Fruit fly (Drosophila melanogaster) Kc167 (cell line): ENCODE results near the gene Calr.

Experiments
- Myc ChIP-seq: fragments of >200 bp; optimal IDR thresholded peaks from 2 replicates; lab custom pipeline; 2017; ENCODE audit warnings: missing external identifiers
- Sin3A ChIP-seq: fragments of >200 bp; optimal IDR thresholded peaks from 2 replicates; lab custom pipeline; 2018; ENCODE audit warnings: missing external identifiers
- h ChIP-seq: fragments of >200 bp; optimal IDR thresholded peaks from 3 replicates; lab custom pipeline; 2018; ENCODE audit warnings: missing external identifiers
- insv ChIP-seq: fragments of >200 bp; optimal IDR thresholded peaks from 3 replicates; lab custom pipeline; 2018; ENCODE audit warnings: missing external identifiers
- psq ChIP-seq: fragments of >200 bp; optimal IDR thresholded peaks from 2 replicates; lab custom pipeline; 2017; ENCODE audit warnings: missing external identifiers
- ttk ChIP-seq: sonication (Bioruptor generic); optimal IDR thresholded peaks from 2 replicates; lab custom pipeline; 2017; ENCODE audit warnings: missing external identifiers

The Calr gene

dm6 chr3R:9637361-9637760 lies 6.7 kb upstream of the Calr start, which contains the start of gene Scm:
Scm (minus strand) TSS chr3R:9637611.
- TF ChIP-seq insv (lab: Kevin White, UChicago) (no peak), Myc (lab: Kevin White, UChicago) (no peak)

dm6 chr3R:9632110-9632921 lies 1.7 kb upstream of the Calr start:
- TF ChIP-seq psq (lab: Kevin White, UChicago): no peak
- no peak for TF ChIP-seq Sin3A (lab: Kevin White, UChicago)
- TF ChIP-seq Myc (lab: Kevin White, UChicago): no peak
- no peak for TF ChIP-seq insv (lab: Kevin White, UChicago)
- no peak for TF ChIP-seq ttk (lab: Kevin White, UChicago)
- TF ChIP-seq h: no peak

- no peak for TF ChIP-seq Myc (lab: Kevin White, UChicago)
- TF ChIP-seq h: no peak
- TF ChIP-seq insv (lab: Kevin White, UChicago): no peak
- no peak for TF ChIP-seq ttk (lab: Kevin White, UChicago)
- TF ChIP-seq psq (lab: Kevin White, UChicago): no peak
- no peak for TF ChIP-seq Sin3A (lab: Kevin White, UChicago)
Observed at dm6 chr3R:9631564-9631963, 913 bp upstream of the Calr start, which contains the start of gene SpdS. SpdS (plus strand) TSS chr3R:9631641.

- TF ChIP-seq ttk (lab: Kevin White, UChicago): no peak
- no peak for TF ChIP-seq h
- TF ChIP-seq insv (lab: Kevin White, UChicago): no peak
- no peak for TF ChIP-seq psq (lab: Kevin White, UChicago)
- no peak for TF ChIP-seq Sin3A (lab: Kevin White, UChicago)
- no peak for TF ChIP-seq Myc (lab: Kevin White, UChicago)
Observed at dm6 chr3R:9630053-9630632, 508 bp downstream of the Calr start.

- no peak for TF ChIP-seq Sin3A (lab: Kevin White, UChicago)
- no peak for TF ChIP-seq ttk (lab: Kevin White, UChicago)
- TF ChIP-seq psq (lab: Kevin White, UChicago): no peak
- no peak for TF ChIP-seq Myc (lab: Kevin White, UChicago)
- no peak for TF ChIP-seq h
- TF ChIP-seq insv (lab: Kevin White, UChicago): no peak
Observed at dm6 chr3R:9628607-9629006, 2.0 kb downstream of the Calr start.

- TF ChIP-seq h (no peak), ttk (lab: Kevin White, UChicago) (no peak), Myc (lab: Kevin White, UChicago) (no peak), psq (lab: Kevin White, UChicago) (no peak), Sin3A (lab: Kevin White, UChicago) (no peak), insv (lab: Kevin White, UChicago) (no peak)
Observed at dm6 chr3R:9628036-9628435, 2.6 kb downstream of the Calr start.

dm6 chr3R:9626880-9627401 lies 3.7 kb downstream of the Calr start, which contains the start of the genes CG9427 and CG8319:
CG9427 (minus strand) TSS chr3R:9626930.
CG8319 (plus strand) TSS chr3R:9627321.
- TF ChIP-seq Myc (lab: Kevin White, UChicago) (no peak), h (no peak), psq (lab: Kevin White, UChicago) (no peak), Sin3A (lab: Kevin White, UChicago) (no peak)

- TF ChIP-seq Myc (lab: Kevin White, UChicago): no peak
- no peak for TF ChIP-seq Sin3A (lab: Kevin White, UChicago)
- TF ChIP-seq h: no peak
- no peak for TF ChIP-seq ttk (lab: Kevin White, UChicago)
- no peak for TF ChIP-seq psq (lab: Kevin White, UChicago)
- TF ChIP-seq insv (lab: Kevin White, UChicago): no peak
Observed at dm6 chr3R:9626266-9626665, 4.4 kb downstream of the Calr start.

dm6 chr3R:9625443-9625842 lies 5.2 kb downstream of the Calr start:
- no peak for TF ChIP-seq Sin3A (lab: Kevin White, UChicago)
- no peak for TF ChIP-seq h
- no peak for TF ChIP-seq insv (lab: Kevin White, UChicago)
- no peak for TF ChIP-seq psq (lab: Kevin White, UChicago)
- no peak for TF ChIP-seq ttk (lab: Kevin White, UChicago)
- no peak for TF ChIP-seq Myc (lab: Kevin White, UChicago)

dm6 chr3R:9620278-9620677 lies 10.4 kb downstream of the Calr start:
- TF ChIP-seq insv (lab: Kevin White, UChicago): no peak
- no peak for TF ChIP-seq psq (lab: Kevin White, UChicago)
- no peak for TF ChIP-seq ttk (lab: Kevin White, UChicago)

dm6 chr3R:9618331-9618730 lies 12.3 kb downstream of the Calr start:
- TF ChIP-seq ttk (lab: Kevin White, UChicago): no peak
- no peak for TF ChIP-seq psq (lab: Kevin White, UChicago)
- TF ChIP-seq Sin3A (lab: Kevin White, UChicago): no peak
- TF ChIP-seq h: no peak
- no peak for TF ChIP-seq Myc (lab: Kevin White, UChicago)
- no peak for TF ChIP-seq insv (lab: Kevin White, UChicago)

dm6 chr3R:9613124-9613523 lies 17.5 kb downstream of the Calr start:
- TF ChIP-seq Myc (lab: Kevin White, UChicago) (no peak), h (no peak), ttk (lab: Kevin White, UChicago) (no peak), Sin3A (lab: Kevin White, UChicago) (no peak), psq (lab: Kevin White, UChicago) (no peak), insv (lab: Kevin White, UChicago) (no peak)
